Worm (Caenorhabditis elegans) whole organism, L3 larva: ENCODE data around the gene F49E2.5.
A peak's percentile ranks its signal among the peaks of the same experiment; 100 is the strongest.

ENCODE experiments used
- aly-2 ChIP-seq: fragments of 150-350 bp; optimal IDR thresholded peaks from 2 replicates; lab custom pipeline; 2014; ENCODE audit warnings: missing biosample characterization, missing genetic modification characterization
- ceh-82 ChIP-seq: fragments of 150-350 bp; optimal IDR thresholded peaks from 2 replicates; lab custom pipeline; 2014; ENCODE audit warnings: missing biosample characterization, missing genetic modification characterization
- daf-12 ChIP-seq: fragments of 150-350 bp; optimal IDR thresholded peaks from 2 replicates; lab custom pipeline; 2014; ENCODE audit warnings: missing biosample characterization, missing genetic modification reagents, missing genetic modification characterization
- egl-27 ChIP-seq: sonication (generic microtip); optimal IDR thresholded peaks from 4 replicates; lab custom pipeline; 2017; ENCODE audit warnings: missing biosample characterization, missing genetic modification reagents, missing genetic modification characterization
- egl-5 ChIP-seq: fragments of 150-350 bp; optimal IDR thresholded peaks from 2 replicates; lab custom pipeline; 2017; ENCODE audit warnings: missing biosample characterization, missing genetic modification reagents, missing genetic modification characterization, inconsistent platforms
- elt-1 ChIP-seq: fragments of 150-350 bp; optimal IDR thresholded peaks from 2 replicates; lab custom pipeline; 2014; ENCODE audit warnings: missing biosample characterization, missing genetic modification characterization
- elt-2 ChIP-seq: sonication (generic microtip); optimal IDR thresholded peaks from 2 replicates; lab custom pipeline; 2016; ENCODE audit warnings: missing genetic modification reagents, mild to moderate bottlenecking, missing genetic modification characterization, missing compliant biosample characterization
- elt-3 ChIP-seq, 3 experiments: fragments of 150-350 bp in 1 of 3; sonication (generic microtip) in 2 of 3; optimal IDR thresholded peaks; 2 replicates in 2 of 3; 4 replicates in 1 of 3; lab custom pipeline; 2014 to 2017; ENCODE audit warnings: missing biosample characterization in 3 of 3, missing genetic modification characterization in 3 of 3
- eor-1 ChIP-seq, 2 experiments: fragments of 150-350 bp; optimal IDR thresholded peaks; 2 replicates each; lab custom pipeline; 2014 to 2018; ENCODE audit warnings: missing biosample characterization in 2 of 2, missing genetic modification characterization in 2 of 2
- fkh-10 ChIP-seq: sonication (generic microtip); optimal IDR thresholded peaks from 2 replicates; lab custom pipeline; 2017; ENCODE audit warnings: missing biosample characterization, missing genetic modification reagents, missing genetic modification characterization
- fos-1 ChIP-seq: fragments of 150-350 bp; optimal IDR thresholded peaks from 2 replicates; lab custom pipeline; 2014; ENCODE audit warnings: missing biosample characterization, missing genetic modification characterization
- hmg-11 ChIP-seq: sonication (generic microtip); optimal IDR thresholded peaks from 2 replicates; lab custom pipeline; 2016; ENCODE audit warnings: missing genetic modification characterization, missing compliant biosample characterization
- jun-1 ChIP-seq: fragments of 150-350 bp; optimal IDR thresholded peaks from 2 replicates; lab custom pipeline; 2014; ENCODE audit warnings: missing biosample characterization, missing genetic modification reagents, missing genetic modification characterization
- lin-15B ChIP-seq: fragments of 150-350 bp; optimal IDR thresholded peaks from 2 replicates; lab custom pipeline; 2014; ENCODE audit warnings: missing biosample characterization, missing genetic modification characterization
- lin-39 ChIP-seq: fragments of 150-350 bp; optimal IDR thresholded peaks from 2 replicates; lab custom pipeline; 2018; ENCODE audit warnings: missing biosample characterization, missing genetic modification reagents, missing genetic modification characterization
- mdl-1 ChIP-seq: fragments of 150-350 bp; optimal IDR thresholded peaks from 2 replicates; lab custom pipeline; 2014; ENCODE audit warnings: missing biosample characterization, missing genetic modification characterization
- mml-1 ChIP-seq: fragments of 150-350 bp; sonication (generic microtip); optimal IDR thresholded peaks from 3 replicates; lab custom pipeline; 2014; ENCODE audit warnings: missing biosample characterization, missing genetic modification characterization
- nfya-1 ChIP-seq: sonication (generic microtip); optimal IDR thresholded peaks from 2 replicates; lab custom pipeline; 2017; ENCODE audit warnings: missing genetic modification characterization, mild to moderate bottlenecking, missing compliant biosample characterization, antibody characterized with exemption, moderate library complexity; ENCODE audit not compliant: insufficient read depth
- nhr-11 ChIP-seq: fragments of 150-350 bp; optimal IDR thresholded peaks from 2 replicates; lab custom pipeline; 2014; ENCODE audit warnings: missing biosample characterization, missing genetic modification characterization
- nhr-12 ChIP-seq: fragments of 150-350 bp; optimal IDR thresholded peaks from 2 replicates; lab custom pipeline; 2014; ENCODE audit warnings: missing biosample characterization, missing genetic modification characterization
- nhr-23 ChIP-seq: fragments of 150-350 bp; optimal IDR thresholded peaks from 2 replicates; lab custom pipeline; 2014; ENCODE audit warnings: missing biosample characterization, missing genetic modification reagents, missing genetic modification characterization
- nhr-237 ChIP-seq: fragments of 150-350 bp; optimal IDR thresholded peaks from 2 replicates; lab custom pipeline; 2014; ENCODE audit warnings: missing biosample characterization, missing genetic modification characterization
- nhr-25 ChIP-seq: sonication (generic microtip); optimal IDR thresholded peaks from 2 replicates; lab custom pipeline; 2017; ENCODE audit warnings: missing biosample characterization, missing genetic modification characterization
- nhr-43 ChIP-seq: sonication (generic microtip); optimal IDR thresholded peaks from 2 replicates; lab custom pipeline; 2016; ENCODE audit warnings: mild to moderate bottlenecking, missing genetic modification characterization, missing compliant biosample characterization; ENCODE audit not compliant: poor library complexity, severe bottlenecking
- nhr-67 ChIP-seq: fragments of 150-350 bp; optimal IDR thresholded peaks from 2 replicates; lab custom pipeline; 2014; ENCODE audit warnings: missing biosample characterization, missing genetic modification characterization
- nhr-77 ChIP-seq: fragments of 150-350 bp; optimal IDR thresholded peaks from 2 replicates; lab custom pipeline; 2014; ENCODE audit warnings: missing biosample characterization, missing genetic modification characterization
- pha-4 ChIP-seq: fragments of 150-350 bp; optimal IDR thresholded peaks from 2 replicates; lab custom pipeline; 2014; ENCODE audit warnings: missing biosample characterization, missing genetic modification reagents, missing genetic modification characterization
- pqm-1 ChIP-seq: fragments of 150-350 bp; optimal IDR thresholded peaks from 2 replicates; lab custom pipeline; 2017; ENCODE audit warnings: missing biosample characterization, missing genetic modification characterization, inconsistent platforms
- sea-2 ChIP-seq: fragments of 150-350 bp; sonication (generic microtip); optimal IDR thresholded peaks from 4 replicates; lab custom pipeline; 2014; ENCODE audit warnings: missing biosample characterization, missing genetic modification reagents, missing genetic modification characterization
- skn-1 ChIP-seq: fragments of 150-350 bp; optimal IDR thresholded peaks from 2 replicates; lab custom pipeline; 2014; ENCODE audit warnings: missing biosample characterization, missing genetic modification characterization
- snpc-4 ChIP-seq: fragments of 150-350 bp; optimal IDR thresholded peaks from 2 replicates; lab custom pipeline; 2014; ENCODE audit warnings: missing biosample characterization, missing genetic modification characterization
- ztf-11 ChIP-seq: fragments of 150-350 bp; optimal IDR thresholded peaks from 2 replicates; lab custom pipeline; 2014; ENCODE audit warnings: missing biosample characterization, missing genetic modification characterization
- ztf-4 ChIP-seq: fragments of 150-350 bp; optimal IDR thresholded peaks from 2 replicates; lab custom pipeline; 2014; ENCODE audit warnings: missing biosample characterization, missing genetic modification characterization

F49E2.5 gene

DNA sequence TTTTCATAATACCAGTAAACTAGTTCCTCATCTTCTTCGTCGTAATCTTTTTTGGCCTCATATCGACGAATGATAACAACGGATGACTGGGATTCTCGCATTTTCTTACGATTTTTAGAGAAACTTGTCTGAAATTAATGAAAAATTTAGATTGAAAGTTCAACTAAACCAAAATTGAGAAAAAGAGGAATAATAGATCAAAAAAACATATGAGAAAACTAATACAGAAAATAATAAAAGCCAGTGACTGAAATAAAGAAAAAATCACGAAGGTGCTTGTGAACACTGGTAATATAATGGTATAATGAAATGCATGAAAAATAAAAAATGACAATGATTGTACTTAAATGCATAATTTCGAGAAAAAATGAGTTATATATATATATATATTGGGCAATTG lies 6.8 kb upstream of the F49E2.5 start, which contains the start of gene C07B5.8:
TSS of gene C07B5.8 (minus strand) at position 101 of the 400 bp plus-strand sequence.
- TF ChIP-seq eor-1 (tag; optimal IDR thresholded peaks at IDR 0.05; lab: Kevin White, UChicago) (no peak), pqm-1 (tag; lab: Kevin White, UChicago) (no peak), sea-2 (GFP tag; lab: Kevin White, UChicago) (no peak), nhr-67 (no peak), pha-4 (tag; lab: Kevin White, UChicago) (no peak), mml-1 (tag; lab: Kevin White, UChicago) (no peak), lin-15B (tag; lab: Kevin White, UChicago) (no peak), fos-1 (tag; lab: Kevin White, UChicago) (no peak), nhr-77 (tag; lab: Kevin White, UChicago) (no peak)
- TF ChIP-seq, all 47 proteins: peak for 0

DNA sequence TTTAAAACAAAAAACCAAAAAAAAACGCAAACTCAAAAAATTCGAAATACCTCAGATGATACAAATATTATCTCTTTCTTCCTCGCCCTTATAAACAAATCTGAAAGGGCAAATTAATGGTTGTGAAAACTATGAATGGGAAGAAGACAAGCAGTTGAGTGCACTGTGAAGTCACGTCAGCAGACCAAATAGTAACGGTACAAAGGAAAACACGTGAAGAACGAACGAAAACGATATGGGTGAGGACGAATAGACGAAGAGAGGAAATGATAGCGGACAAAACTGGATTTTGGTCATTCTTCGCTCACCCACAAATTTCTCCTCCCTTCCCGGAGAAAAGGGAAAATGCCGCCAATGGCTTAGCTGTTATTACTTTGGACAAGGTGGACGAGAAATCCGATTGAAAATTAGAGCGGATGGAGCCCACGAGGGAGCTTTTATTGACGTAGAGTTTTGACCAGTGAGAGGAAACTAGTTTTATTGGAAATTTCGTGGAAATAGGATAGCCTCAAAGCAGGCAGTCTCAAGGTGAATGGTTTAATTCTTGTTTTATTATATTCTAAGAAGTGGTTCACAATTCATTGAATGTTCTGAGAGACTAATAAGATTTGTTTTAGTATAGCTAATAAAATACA lies 5.8 kb upstream of the F49E2.5 start:
- no peak for TF ChIP-seq ztf-11 (tag; lab: Kevin White, UChicago)
- no peak for TF ChIP-seq fkh-10 (GFP tag; lab: Kevin White, UChicago)
- peak; percentile 56 for TF ChIP-seq nhr-23
- TF ChIP-seq lin-39 (tag; lab: Kevin White, UChicago): no peak
- no peak for TF ChIP-seq hmg-11
- no peak for TF ChIP-seq nhr-67
- TF ChIP-seq pqm-1 (tag; lab: Kevin White, UChicago): peak; percentile 52
- peak in 1 of 3 experiments; percentile 50 for TF ChIP-seq elt-3 (tag; optimal IDR thresholded peaks at IDR 0.05; lab: Kevin White, UChicago)
- TF ChIP-seq jun-1 (tag; lab: Kevin White, UChicago): peak; percentile 15
- TF ChIP-seq nhr-237: no peak
- no peak for TF ChIP-seq egl-27 (tag; lab: Kevin White, UChicago)
- no peak for TF ChIP-seq mml-1 (tag; lab: Kevin White, UChicago)
- peak; percentile 67 for TF ChIP-seq nhr-43 (tag; lab: Kevin White, UChicago)
- TF ChIP-seq snpc-4: no peak
- no peak for TF ChIP-seq elt-1 (tag; lab: Kevin White, UChicago)
- no peak for TF ChIP-seq nhr-12
- no peak for TF ChIP-seq nfya-1
- peak; percentile 84 for TF ChIP-seq nhr-25 (tag; lab: Kevin White, UChicago)
- TF ChIP-seq ceh-82 (tag; lab: Kevin White, UChicago): no peak
- TF ChIP-seq, all 47 proteins: peak for 6

DNA sequence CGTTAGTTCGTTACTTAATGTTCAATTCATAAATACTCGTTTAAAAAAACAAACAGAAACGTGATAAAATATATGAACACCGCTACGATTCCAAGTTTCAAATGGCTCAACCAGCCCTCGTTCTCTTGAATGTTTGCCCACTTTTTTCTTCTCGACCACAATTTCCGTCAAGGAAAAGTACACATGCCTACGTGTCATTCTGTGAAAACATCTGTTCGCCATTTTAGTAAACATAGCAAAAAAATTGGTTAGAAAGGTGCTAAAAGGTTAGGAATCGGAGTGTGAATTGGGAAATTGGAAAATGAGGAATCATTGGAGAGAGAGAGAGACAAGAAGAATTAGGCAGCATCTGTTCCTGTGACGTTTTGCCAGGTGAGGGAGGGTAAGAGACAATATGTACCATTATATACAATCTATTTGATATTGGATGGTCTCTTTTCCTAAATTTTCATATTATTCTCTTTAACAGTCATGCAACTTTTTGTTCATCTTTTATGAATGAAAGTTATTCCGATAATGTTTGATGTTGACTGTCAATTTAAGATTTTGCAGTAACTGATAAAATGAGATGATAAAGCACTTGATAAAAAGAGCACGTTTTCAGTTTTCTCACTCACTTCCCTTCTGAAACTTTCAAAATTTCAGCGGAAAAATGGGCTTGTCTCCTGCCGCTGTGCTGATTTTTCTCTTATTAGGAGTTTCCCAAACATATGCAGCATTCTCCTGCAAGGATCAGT lies 4.0 kb upstream of the F49E2.5 start, which contains the start of gene nuc-1:
TSS of gene nuc-1 (plus strand) at position 612 of the 737 bp plus-strand sequence.
- TF ChIP-seq eor-1 (tag; optimal IDR thresholded peaks at IDR 0.05; lab: Kevin White, UChicago) (no peak), egl-5 (tag; lab: Kevin White, UChicago) (no peak), pqm-1 (tag; lab: Kevin White, UChicago) (peak; percentile 61), nhr-23 (no peak), aly-2 (tag; lab: Kevin White, UChicago) (no peak), daf-12 (tag; lab: Kevin White, UChicago) (no peak), lin-39 (tag; lab: Kevin White, UChicago) (no peak), pha-4 (tag; lab: Kevin White, UChicago) (peak; percentile 92), fos-1 (tag; lab: Kevin White, UChicago) (no peak), nhr-67 (no peak), elt-2 (peak; percentile 76)

DNA sequence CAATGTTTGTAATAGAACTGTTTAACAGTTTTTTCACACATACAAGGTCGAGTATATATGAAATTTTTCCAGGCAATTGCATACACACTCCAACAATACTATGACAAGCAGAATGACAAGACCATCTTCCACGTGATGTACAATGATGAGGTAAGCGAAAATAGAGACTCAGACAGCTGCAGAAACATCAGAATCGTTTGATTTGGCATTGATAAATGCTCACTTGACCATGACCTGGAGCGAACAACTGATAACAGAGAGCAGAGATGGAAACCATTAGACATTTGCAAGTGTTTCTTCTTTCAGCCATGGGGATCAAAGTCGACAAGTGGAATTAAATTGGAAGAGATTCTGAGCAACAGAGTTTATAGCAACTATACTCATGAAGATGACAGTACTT lies 3.0 kb upstream of the F49E2.5 start:
- TF ChIP-seq skn-1: no peak
- no peak for TF ChIP-seq ztf-4
- peak; percentile 96 for TF ChIP-seq pqm-1 (tag; lab: Kevin White, UChicago)
- TF ChIP-seq aly-2 (tag; lab: Kevin White, UChicago): no peak
- no peak for TF ChIP-seq nhr-11
- TF ChIP-seq elt-2: peak; percentile 96
- no peak for TF ChIP-seq daf-12 (tag; lab: Kevin White, UChicago)
- no peak for TF ChIP-seq elt-1 (tag; lab: Kevin White, UChicago)
- peak; percentile 20 for TF ChIP-seq mdl-1 (tag; lab: Kevin White, UChicago)
- TF ChIP-seq eor-1 (tag; optimal IDR thresholded peaks at IDR 0.05; lab: Kevin White, UChicago): no peak
- peak; percentile 67 for TF ChIP-seq jun-1 (tag; lab: Kevin White, UChicago)
- TF ChIP-seq fkh-10 (GFP tag; lab: Kevin White, UChicago): no peak
- TF ChIP-seq pha-4 (tag; lab: Kevin White, UChicago): peak; percentile 36
- no peak for TF ChIP-seq ceh-82 (tag; lab: Kevin White, UChicago)
